Fruit fly (Drosophila melanogaster) Kc167 (cell line): Measurements from ENCODE around the gene Myo10A.

Experiments
- Myc ChIP-seq: fragments of >200 bp; optimal IDR thresholded peaks from 2 replicates; lab custom pipeline; 2017; ENCODE audit warnings: missing external identifiers
- h ChIP-seq: fragments of >200 bp; optimal IDR thresholded peaks from 3 replicates; lab custom pipeline; 2018; ENCODE audit warnings: missing external identifiers
- insv ChIP-seq: fragments of >200 bp; optimal IDR thresholded peaks from 3 replicates; lab custom pipeline; 2018; ENCODE audit warnings: missing external identifiers
- psq ChIP-seq: fragments of >200 bp; optimal IDR thresholded peaks from 2 replicates; lab custom pipeline; 2017; ENCODE audit warnings: missing external identifiers
- ttk ChIP-seq: sonication (Bioruptor generic); optimal IDR thresholded peaks from 2 replicates; lab custom pipeline; 2017; ENCODE audit warnings: missing external identifiers

dm6 chrX:10923711-10924281, 6.8 kb upstream of the Myo10A start, which contains the start of gene v:
- no peak for TF ChIP-seq h (lab: Kevin White, UChicago)
- TF ChIP-seq psq (lab: Kevin White, UChicago) = no peak
- no peak for TF ChIP-seq insv (lab: Kevin White, UChicago)
- TF ChIP-seq Myc = no peak
- TF ChIP-seq ttk (lab: Kevin White, UChicago) = no peak
